Fruit fly (Drosophila melanogaster): ENCODE data around the gene MBD-R2.

DNA sequence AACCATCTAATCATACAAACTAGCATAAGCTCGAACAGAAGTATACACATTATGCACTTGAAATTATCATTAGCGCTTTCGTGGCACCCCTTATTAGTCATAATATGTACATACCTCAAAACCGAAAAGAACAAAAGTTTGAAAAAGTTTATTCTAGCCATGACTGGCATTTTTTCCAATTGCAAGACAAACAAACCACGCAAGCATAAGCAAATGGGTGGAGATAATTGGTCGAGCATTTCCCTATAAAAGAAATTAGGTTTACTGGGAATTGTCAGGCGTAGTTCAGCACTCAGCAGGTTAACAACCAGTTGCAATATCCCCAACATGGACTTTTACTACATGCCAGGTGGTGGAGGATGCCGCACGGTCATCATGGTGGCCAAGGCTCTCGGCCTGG lies 15.6 kb upstream of the MBD-R2 start, which contains the start of gene GstD2:
- TF ChIP-seq Sox102F (GFP tag; optimal IDR thresholded peaks at IDR 0.05) (no peak), Eip78C (GFP tag) (peak; percentile 7), eg (GFP tag; IDR thresholded peaks at IDR 0.05) (no peak), CG3032 (tag; optimal IDR thresholded peaks at IDR 0.05) (no peak), Gug (GFP tag; IDR thresholded peaks at IDR 0.05) (no peak), Blimp-1 (GFP tag; optimal IDR thresholded peaks at IDR 0.05) (no peak)

Measured in whole organism, prepupa.